Worm (Caenorhabditis elegans) whole organism, midembryonic: ENCODE data around the gene flwr-1.

ENCODE experiments used
- T22C8.4 ChIP-seq: fragments of 200-800 bp; sonication (Bioruptor generic); IDR thresholded peaks from 2 replicates; pipeline ENCODE4 v1.3.6; 2022; ENCODE audit warnings: missing genetic modification characterization, missing compliant biosample characterization
- cog-1 ChIP-seq: sonication (generic microtip); optimal IDR thresholded peaks from 2 replicates; lab custom pipeline; 2016; ENCODE audit warnings: missing genetic modification characterization, missing compliant biosample characterization
- flt-1 ChIP-seq: fragments of 200-800 bp; sonication (Bioruptor generic); IDR thresholded peaks from 2 replicates; pipeline ENCODE4 v1.3.6; 2022; ENCODE audit warnings: missing genetic modification characterization, missing compliant biosample characterization
- klf-2 ChIP-seq: fragments of 200-800 bp; sonication (Bioruptor generic); conservative IDR thresholded peaks from 2 replicates; pipeline ENCODE4 v1.3.6; 2022; ENCODE audit warnings: missing genetic modification reagents, missing genetic modification characterization, missing compliant biosample characterization
- med-1 ChIP-seq: sonication (generic microtip); optimal IDR thresholded peaks from 2 replicates; lab custom pipeline; 2017; ENCODE audit warnings: missing genetic modification characterization, mild to moderate bottlenecking, missing compliant biosample characterization, antibody characterized with exemption, missing genetic modification reagents; ENCODE audit not compliant: insufficient read depth
- tab-1 ChIP-seq: fragments of 200-800 bp; sonication (Bioruptor generic); IDR thresholded peaks from 2 replicates; pipeline ENCODE4 v1.3.6; 2022; ENCODE audit warnings: missing genetic modification characterization, missing compliant biosample characterization
- ztf-23 ChIP-seq: fragments of 200-800 bp; sonication (Bioruptor generic); IDR thresholded peaks from 2 replicates; pipeline ENCODE4 v1.3.6; 2022; ENCODE audit warnings: missing genetic modification reagents, missing genetic modification characterization, missing compliant biosample characterization
- ztf-29 ChIP-seq: fragments of 200-800 bp; sonication (Bioruptor generic); IDR thresholded peaks from 2 replicates; pipeline ENCODE4 v1.3.6; 2022; ENCODE audit warnings: missing genetic modification reagents, missing genetic modification characterization, missing compliant biosample characterization

ce11 chrX:14964253-14964652 is 5.8 kb downstream of the flwr-1 start, which contains the start of gene rgs-11:
- TF ChIP-seq flt-1 (GFP tag; lab: Robert Waterston, UW): no peak
- TF ChIP-seq ztf-23 (GFP tag; lab: Robert Waterston, UW): no peak
- no peak for TF ChIP-seq ztf-29 (GFP tag; lab: Robert Waterston, UW)
- TF ChIP-seq T22C8.4 (GFP tag; lab: Robert Waterston, UW): no peak
- TF ChIP-seq cog-1 (tag; lab: Kevin White, UChicago): no peak
- no peak for TF ChIP-seq tab-1 (GFP tag; lab: Robert Waterston, UW)
- TF ChIP-seq med-1 (GFP tag; lab: Kevin White, UChicago): no peak
- no peak for TF ChIP-seq klf-2
